Worm (Caenorhabditis elegans): ENCODE measurements around the gene arg-1.

Gene arg-1

ce11 chrX:1785692-1786091, 1.0 kb upstream of the arg-1 start:
- peak in 1 of 2 experiments; percentile 98 for TF ChIP-seq unc-62 (GFP tag; optimal IDR thresholded peaks at IDR 0.05 in 1 of 2)
- no peak for TF ChIP-seq unc-62 (tag; optimal IDR thresholded peaks at IDR 0.05)
- TF ChIP-seq dmd-8 (GFP tag; IDR thresholded peaks at IDR 0.05), result no peak

DNA sequence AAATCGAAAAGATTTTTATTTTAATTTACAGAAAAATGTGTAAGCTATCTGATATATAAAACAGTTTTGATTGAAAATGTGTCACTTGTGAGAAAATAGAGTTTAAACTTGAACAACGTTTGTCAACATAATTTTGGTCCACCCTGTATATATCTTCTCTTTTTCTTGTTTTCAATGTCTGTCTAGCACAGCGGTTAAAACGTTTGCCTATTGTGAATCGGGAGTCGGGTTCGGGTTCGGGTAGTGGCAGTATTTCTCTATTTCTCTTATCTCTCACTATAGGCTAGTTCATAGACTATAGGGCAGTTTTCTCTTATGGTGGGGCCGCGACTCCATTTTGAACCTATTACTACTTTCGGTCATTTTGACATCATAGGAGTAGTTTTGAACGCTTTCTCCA, 4.4 kb downstream of the arg-1 start:
- TF ChIP-seq daf-19 (GFP tag; conservative IDR thresholded peaks at IDR 0.05) (no peak), lin-29 (GFP tag; IDR thresholded peaks at IDR 0.05) (no peak), unc-62 (GFP tag; optimal IDR thresholded peaks at IDR 0.05 in 1 of 2) (peak in 1 of 2 experiments; percentile 60), unc-62 (tag; optimal IDR thresholded peaks at IDR 0.05) (no peak)

- TF ChIP-seq duxl-1 (tag; optimal IDR thresholded peaks at IDR 0.05; ENCODE audit: poor library complexity), result peak; percentile 94
- TF ChIP-seq T20F7.1 (GFP tag; optimal IDR thresholded peaks at IDR 0.05), result no peak
- TF ChIP-seq Y48G9A.11 (GFP tag; IDR thresholded peaks at IDR 0.05), result no peak
- TF ChIP-seq aha-1 (tag), result peak; percentile 48
Measured at ce11 chrX:1796067-1796466, 9.4 kb downstream of the arg-1 start.

DNA sequence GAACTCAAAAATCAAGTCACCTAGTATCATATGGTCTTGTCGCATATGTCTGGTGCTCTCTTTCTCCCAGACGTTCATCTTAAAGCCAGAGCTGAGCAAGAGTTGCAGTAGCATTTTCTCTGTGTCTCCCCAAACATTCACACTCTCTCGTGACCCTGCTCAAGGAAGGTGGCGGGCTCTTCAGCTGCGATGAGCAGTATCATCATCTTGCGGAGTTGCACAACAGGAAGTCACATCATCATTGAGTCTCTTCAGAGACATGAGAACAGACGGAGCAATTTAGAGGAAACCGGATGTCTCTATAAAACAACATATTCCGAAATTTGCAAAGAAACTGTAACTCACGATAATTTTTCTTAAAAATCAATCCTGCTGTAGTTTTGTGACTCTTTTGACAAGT, 11.8 kb downstream of the arg-1 start:
- TF ChIP-seq duxl-1 (tag; optimal IDR thresholded peaks at IDR 0.05; ENCODE audit: poor library complexity), result peak; percentile 17
- no peak for TF ChIP-seq R02D3.7 (tag; optimal IDR thresholded peaks at IDR 0.05)
- peak in 1 of 2 experiments; percentile 96 for TF ChIP-seq unc-62 (GFP tag; optimal IDR thresholded peaks at IDR 0.05 in 1 of 2)
- TF ChIP-seq unc-62 (tag; optimal IDR thresholded peaks at IDR 0.05), result no peak

ce11 chrX:1800980-1801506, 14.3 kb downstream of the arg-1 start, which contains the start of gene C14E2.11:
Gene C14E2.11 (plus strand): TSS chrX:1801456.
- TF ChIP-seq set-16 (GFP tag; IDR thresholded peaks at IDR 0.05), result peak; percentile 24; the same call in 1 of the 2 replicates
- TF ChIP-seq nhr-76 (tag; optimal IDR thresholded peaks at IDR 0.05), result no peak
- no peak for TF ChIP-seq lsy-2 (tag; optimal IDR thresholded peaks at IDR 0.05)
- TF ChIP-seq R02D3.7 (tag; optimal IDR thresholded peaks at IDR 0.05), result no peak

ce11 chrX:1811436-1811835, 24.7 kb downstream of the arg-1 start, which contains the start of gene C14E2.3:
Gene C14E2.3 (minus strand): TSS chrX:1811536.
- TF ChIP-seq egl-27 (tag; optimal IDR thresholded peaks at IDR 0.05), result no peak
- TF ChIP-seq ces-1 (GFP tag; optimal IDR thresholded peaks at IDR 0.05), result no peak
- TF ChIP-seq unc-62 (GFP tag; optimal IDR thresholded peaks at IDR 0.05 in 1 of 2), result no peak
- TF ChIP-seq unc-62 (tag; optimal IDR thresholded peaks at IDR 0.05), result no peak
- no peak for TF ChIP-seq vab-7 (GFP tag; IDR thresholded peaks at IDR 0.05)
- TF ChIP-seq mdt-29 (GFP tag; IDR thresholded peaks at IDR 0.05), result no peak
- TF ChIP-seq nhr-10 (tag; optimal IDR thresholded peaks at IDR 0.05), result no peak
- no peak for TF ChIP-seq dmd-8 (GFP tag; IDR thresholded peaks at IDR 0.05)
- TF ChIP-seq daf-8 (GFP tag; IDR thresholded peaks at IDR 0.05), result no peak
- no peak for TF ChIP-seq R02D3.7 (tag; optimal IDR thresholded peaks at IDR 0.05)
- TF ChIP-seq ceh-20 (GFP tag; IDR thresholded peaks at IDR 0.05), result no peak
- TF ChIP-seq dpl-1 (GFP tag; optimal IDR thresholded peaks at IDR 0.05), result no peak

ce11 chrX:1816106-1816505, 29.4 kb downstream of the arg-1 start, which contains the start of gene C14E2.7:
Gene C14E2.7 (plus strand): TSS chrX:1816406.
- TF ChIP-seq ztf-7 (tag; optimal IDR thresholded peaks at IDR 0.05) (no peak), zfp-2 (tag; optimal IDR thresholded peaks at IDR 0.05) (no peak), pqm-1 (tag; optimal IDR thresholded peaks at IDR 0.05) (no peak), snpc-1.2 (GFP tag; IDR thresholded peaks at IDR 0.05) (no peak), dmd-6 (GFP tag; IDR thresholded peaks at IDR 0.05) (no peak), daf-8 (GFP tag; IDR thresholded peaks at IDR 0.05) (no peak), lir-3 (tag; optimal IDR thresholded peaks at IDR 0.05) (no peak), ZK546.5 (tag; optimal IDR thresholded peaks at IDR 0.05) (no peak), sdz-12 (GFP tag; optimal IDR thresholded peaks at IDR 0.05) (no peak), ceh-20 (GFP tag; IDR thresholded peaks at IDR 0.05) (no peak), mxl-3 (GFP tag; optimal IDR thresholded peaks at IDR 0.05) (no peak), egl-27 (tag; optimal IDR thresholded peaks at IDR 0.05) (no peak), nhr-25 (tag; optimal IDR thresholded peaks at IDR 0.05; ENCODE audit: borderline replicate concordance, insufficient read depth) (no peak), T26A8.4 (GFP tag; IDR thresholded peaks at IDR 0.05) (no peak), nhr-42 (GFP tag; IDR thresholded peaks at IDR 0.05) (no peak), daf-12 (tag; optimal IDR thresholded peaks at IDR 0.05) (no peak), lin-39 (tag; optimal IDR thresholded peaks at IDR 0.05) (no peak)

Data from whole organism, L4 larva.